Fruit fly (Drosophila melanogaster): ENCODE measurements around the gene CG11726.

dm6 chr3L:11376224-11376813 lies 18.2 kb upstream of the CG11726 start:
- no peak for TF ChIP-seq CG8478 (optimal IDR thresholded peaks at IDR 0.05)
- TF ChIP-seq CTCF (optimal IDR thresholded peaks at IDR 0.05) = no peak
